Worm (Caenorhabditis elegans): Measurements from ENCODE around the gene C52E4.7.

DNA sequence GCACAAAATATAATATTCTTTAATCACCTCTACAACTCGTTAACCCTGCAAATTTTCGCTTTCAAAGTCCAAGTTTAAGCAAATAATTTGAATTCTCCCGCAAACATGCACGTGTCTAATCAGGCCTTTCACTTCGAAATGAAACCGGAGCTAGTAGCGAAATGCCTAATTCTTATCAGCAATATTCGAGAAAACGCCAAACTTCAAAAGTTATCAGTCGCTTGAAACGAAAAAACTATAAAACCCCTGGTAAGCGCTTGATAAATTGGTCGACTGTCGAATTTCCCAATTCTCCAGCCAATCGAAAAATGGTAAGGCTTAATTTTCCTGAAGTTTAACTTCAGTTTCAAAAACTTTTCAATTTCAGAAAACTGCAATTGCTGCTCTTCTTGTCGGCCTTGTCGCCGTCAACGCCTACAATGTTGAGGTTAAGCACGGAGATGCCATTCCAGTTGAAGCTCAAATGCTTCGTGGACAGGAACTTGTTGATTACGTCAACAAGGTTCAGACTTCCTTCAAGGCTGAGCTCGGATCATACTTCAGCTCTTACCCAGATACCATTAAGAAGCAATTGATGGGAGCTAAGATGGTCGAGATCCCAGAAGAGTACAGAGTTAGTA, 8.9 kb downstream of the C52E4.7 start, which contains the start of gene cpr-9:
- TF ChIP-seq skn-1 (tag; optimal IDR thresholded peaks at IDR 0.05) (no peak), lin-39 (tag; optimal IDR thresholded peaks at IDR 0.05) (no peak), ets-5 (GFP tag; IDR thresholded peaks at IDR 0.05) (no peak), elt-3 (tag; optimal IDR thresholded peaks at IDR 0.05) (no peak), unc-62 (GFP tag; optimal IDR thresholded peaks at IDR 0.05) (no peak), nhr-11 (tag; optimal IDR thresholded peaks at IDR 0.05) (no peak)

Data from whole organism, L1 larva.